Fruit fly (Drosophila melanogaster): ENCODE data around the gene CG34012.

DNA sequence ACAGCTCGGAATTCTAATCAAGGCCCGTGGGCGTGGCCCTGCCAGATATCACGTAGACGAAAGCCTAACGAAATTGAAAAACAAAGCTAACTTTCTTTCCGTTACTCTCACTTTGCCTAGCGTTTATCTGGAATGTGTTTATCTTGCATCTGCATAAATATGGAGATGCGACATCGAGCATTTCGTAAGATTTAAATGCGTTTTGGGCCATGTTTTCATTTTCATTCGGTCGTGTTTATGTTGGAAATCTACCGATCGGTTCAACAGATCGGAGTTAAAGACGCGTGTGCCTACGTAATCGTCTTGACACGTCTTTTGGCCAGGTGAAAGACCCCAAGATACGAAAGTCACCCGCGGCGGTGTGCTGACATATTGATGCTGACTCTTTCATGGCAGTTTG, 38.4 kb upstream of the CG34012 start:
- TF ChIP-seq CG8478 (optimal IDR thresholded peaks at IDR 0.05) (no peak), CTCF (optimal IDR thresholded peaks at IDR 0.05) (no peak)
